Worm (Caenorhabditis elegans) whole organism, late embryonic: ENCODE data around the gene F48E8.4.

Experiments
- K02D7.2 ChIP-seq: sonication (generic microtip); optimal IDR thresholded peaks from 2 replicates; lab custom pipeline; 2017; ENCODE audit warnings: mild to moderate bottlenecking, missing genetic modification characterization, missing compliant biosample characterization
- ceh-48 ChIP-seq: sonication (generic microtip); optimal IDR thresholded peaks from 2 replicates; lab custom pipeline; 2016; ENCODE audit warnings: missing genetic modification characterization, inconsistent platforms, missing compliant biosample characterization
- ceh-6 ChIP-seq: fragments of 200-800 bp; sonication (Bioruptor generic); optimal IDR thresholded peaks from 2 replicates; lab custom pipeline; 2018; ENCODE audit warnings: mild to moderate bottlenecking, missing genetic modification characterization, missing compliant biosample characterization
- hlh-13 ChIP-seq: fragments of 200-800 bp; sonication (Bioruptor generic); optimal IDR thresholded peaks from 2 replicates; lab custom pipeline; 2018; ENCODE audit warnings: mild to moderate bottlenecking, missing genetic modification characterization, missing compliant biosample characterization
- nfya-1 ChIP-seq: sonication (generic microtip); optimal IDR thresholded peaks from 2 replicates; lab custom pipeline; 2017; ENCODE audit warnings: missing genetic modification characterization, mild to moderate bottlenecking, missing compliant biosample characterization, antibody characterized with exemption, moderate library complexity
- pat-9 ChIP-seq: fragments of 200-800 bp; sonication (Bioruptor generic); optimal IDR thresholded peaks from 2 replicates; lab custom pipeline; 2018; ENCODE audit warnings: mild to moderate bottlenecking, missing genetic modification characterization, moderate library complexity, missing compliant biosample characterization
- rnt-1 ChIP-seq: sonication (generic microtip); optimal IDR thresholded peaks from 2 replicates; lab custom pipeline; 2016; ENCODE audit warnings: missing genetic modification characterization, missing compliant biosample characterization
- ttx-3 ChIP-seq: sonication (generic microtip); optimal IDR thresholded peaks from 2 replicates; lab custom pipeline; 2016; ENCODE audit warnings: missing genetic modification reagents, missing genetic modification characterization, missing compliant biosample characterization
- unc-42 ChIP-seq: sonication (generic microtip); optimal IDR thresholded peaks from 2 replicates; lab custom pipeline; 2016; ENCODE audit warnings: missing genotype, missing genetic modification characterization, missing compliant biosample characterization
- unc-55 ChIP-seq: sonication (generic microtip); optimal IDR thresholded peaks from 2 replicates; lab custom pipeline; 2017; ENCODE audit warnings: missing biosample characterization, missing genetic modification reagents, missing genetic modification characterization

The F48E8.4 gene

DNA sequence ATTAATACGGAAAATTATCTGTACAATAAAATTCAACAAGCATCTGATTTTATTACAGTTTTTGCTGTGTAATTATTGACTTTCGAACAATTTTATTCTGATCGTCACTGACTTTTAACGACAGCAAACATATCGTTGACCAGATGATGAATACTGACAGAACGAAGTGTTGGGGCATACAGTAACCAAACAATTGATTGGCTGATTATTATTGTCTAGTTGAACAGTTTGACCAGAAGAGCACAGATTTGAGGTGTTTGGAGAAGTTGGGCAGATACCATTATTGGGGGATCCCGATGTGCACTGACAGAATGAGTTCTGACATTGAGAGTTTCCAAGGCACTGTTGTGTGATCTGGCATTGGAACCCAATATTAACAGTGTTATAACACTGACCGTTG is 53.5 kb downstream of the F48E8.4 start:
- TF ChIP-seq K02D7.2 (tag; lab: Kevin White, UChicago) (no peak), ceh-6 (no peak), hlh-13 (GFP tag; lab: Kevin White, UChicago) (no peak), ceh-48 (no peak)

- TF ChIP-seq nfya-1 (no peak), ttx-3 (tag; lab: Kevin White, UChicago) (no peak), pat-9 (tag; lab: Kevin White, UChicago) (no peak), unc-55 (no peak), unc-42 (tag; lab: Kevin White, UChicago) (no peak), rnt-1 (tag; lab: Kevin White, UChicago) (no peak)
These were observed 55.3 kb downstream of the F48E8.4 start, which contains the start of gene D1044.7 for ce11 chrIII:5508669-5509068. Gene D1044.7, minus strand, starts transcription at chrIII:5508769.
